Fruit fly (Drosophila melanogaster) whole organism, embryonic: ENCODE measurements around the gene CG6574.

Experiments
- BEAF-32 ChIP-seq: fragments of 200-800 bp; sonication (Bioruptor generic); optimal IDR thresholded peaks from 3 replicates; lab custom pipeline; 2017; ENCODE audit warnings: missing biosample characterization, missing genetic modification characterization, mild to moderate bottlenecking, moderate library complexity, missing genetic modification reagents
- CG10979 ChIP-seq: fragments of 200-800 bp; sonication (Bioruptor generic); optimal IDR thresholded peaks from 2 replicates; lab custom pipeline; 2018; ENCODE audit warnings: missing biosample characterization, mild to moderate bottlenecking, missing genetic modification characterization, moderate library complexity
- CG13296 ChIP-seq: fragments of 200-800 bp; sonication (Bioruptor generic); optimal IDR thresholded peaks from 3 replicates; lab custom pipeline; 2018; ENCODE audit warnings: missing biosample characterization, mild to moderate bottlenecking, missing genetic modification characterization
- CG13775 ChIP-seq: fragments of 200-800 bp; sonication (Bioruptor generic); optimal IDR thresholded peaks from 3 replicates; lab custom pipeline; 2017; ENCODE audit warnings: missing biosample characterization, mild to moderate bottlenecking, missing genetic modification characterization
- CG14710 ChIP-seq: fragments of 200-800 bp; sonication (Bioruptor generic); optimal IDR thresholded peaks from 3 replicates; lab custom pipeline; 2019; ENCODE audit warnings: missing biosample characterization, mild to moderate bottlenecking, missing genetic modification characterization, moderate library complexity
- CG17328 ChIP-seq: fragments of 200-800 bp; sonication (Bioruptor generic); IDR thresholded peaks from 2 replicates; pipeline ENCODE4 v1.3.6; 2022; ENCODE audit warnings: missing biosample characterization, missing genetic modification characterization
- CG18599 ChIP-seq: fragments of 200-800 bp; sonication (Bioruptor generic); optimal IDR thresholded peaks from 3 replicates; lab custom pipeline; 2017; ENCODE audit warnings: missing biosample characterization, missing genetic modification characterization, mild to moderate bottlenecking, moderate library complexity, missing genetic modification reagents
- CG31365 ChIP-seq: fragments of 200-800 bp; sonication (Bioruptor generic); optimal IDR thresholded peaks from 2 replicates; lab custom pipeline; 2018; ENCODE audit warnings: missing biosample characterization, mild to moderate bottlenecking, missing genetic modification characterization
- CG34224 ChIP-seq: fragments of 200-800 bp; sonication (Bioruptor generic); IDR thresholded peaks from 3 replicates; pipeline ENCODE4 v1.3.6; 2022; ENCODE audit warnings: missing biosample characterization, missing genetic modification characterization; ENCODE audit not compliant: partially characterized antibody
- CG6791 ChIP-seq: fragments of 200-800 bp; sonication (Bioruptor generic); IDR thresholded peaks from 3 replicates; pipeline ENCODE4 v1.3.6; 2022; ENCODE audit warnings: missing biosample characterization, missing genetic modification characterization; ENCODE audit not compliant: partially characterized antibody
- CG8924 ChIP-seq: fragments of 200-800 bp; optimal IDR thresholded peaks from 3 replicates; lab custom pipeline; 2019; ENCODE audit warnings: missing biosample characterization, mild to moderate bottlenecking, missing genetic modification characterization, moderate library complexity
- CHES-1-like ChIP-seq: fragments of 200-800 bp; sonication (Bioruptor generic); optimal IDR thresholded peaks from 2 replicates; lab custom pipeline; 2016; ENCODE audit warnings: missing biosample characterization, missing genetic modification characterization
- E2f2 ChIP-seq: fragments of 200-800 bp; sonication (Bioruptor generic); IDR thresholded peaks from 2 replicates; pipeline ENCODE4 v1.3.6; 2022; ENCODE audit warnings: missing biosample characterization, missing genetic modification characterization
- Ets65A ChIP-seq: fragments of 200-800 bp; sonication (Bioruptor generic); peaks from one replicate; lab custom pipeline; 2016; ENCODE audit warnings: missing biosample characterization, missing genetic modification characterization
- HLH3B ChIP-seq: fragments of 200-800 bp; sonication (Bioruptor generic); IDR thresholded peaks from 2 replicates; pipeline ENCODE4 v1.3.6; 2022; ENCODE audit warnings: missing biosample characterization, missing genetic modification characterization
- Lhr ChIP-seq: fragments of 200-800 bp; sonication (Bioruptor generic); optimal IDR thresholded peaks from 3 replicates; lab custom pipeline; 2017; ENCODE audit warnings: mild to moderate bottlenecking, missing biosample characterization, missing genetic modification reagents, missing genetic modification characterization
- MESR4 ChIP-seq: fragments of 200-800 bp; sonication (Bioruptor generic); optimal IDR thresholded peaks from 2 replicates; lab custom pipeline; 2018; ENCODE audit warnings: missing biosample characterization, mild to moderate bottlenecking, missing genetic modification characterization, moderate library complexity
- Max ChIP-seq: fragments of 200-800 bp; sonication (Bioruptor generic); optimal IDR thresholded peaks from 2 replicates; lab custom pipeline; 2016; ENCODE audit warnings: missing biosample characterization, mild to moderate bottlenecking, missing genetic modification characterization
- Mrtf ChIP-seq: fragments of 200-800 bp; sonication (Bioruptor generic); IDR thresholded peaks from 3 replicates; pipeline ENCODE4 v1.3.6; 2022; ENCODE audit warnings: missing biosample characterization, missing genetic modification characterization
- Myb ChIP-seq: fragments of 200-800 bp; sonication (Bioruptor generic); optimal IDR thresholded peaks from 2 replicates; lab custom pipeline; 2016; ENCODE audit warnings: missing biosample characterization, missing genetic modification characterization
- NFAT ChIP-seq: fragments of 200-800 bp; sonication (Bioruptor generic); IDR thresholded peaks from 2 replicates; pipeline ENCODE4 v1.3.6; 2022; ENCODE audit warnings: missing biosample characterization, missing genetic modification characterization
- NK7.1 ChIP-seq: fragments of 200-800 bp; sonication (Bioruptor generic); optimal IDR thresholded peaks from 3 replicates; lab custom pipeline; 2016; ENCODE audit warnings: missing biosample characterization, missing genetic modification characterization
- Pdp1 ChIP-seq, 2 experiments: fragments of 200-800 bp; sonication (Bioruptor generic); optimal IDR thresholded peaks; 3 replicates each; lab custom pipeline; 2016; ENCODE audit warnings: missing biosample characterization in 2 of 2, missing genetic modification characterization in 2 of 2, mild to moderate bottlenecking in 1 of 2, moderate library complexity in 1 of 2
- Scr ChIP-seq: fragments of 200-800 bp; sonication (Bioruptor generic); IDR thresholded peaks from 2 replicates; pipeline ENCODE4 v1.3.6; 2022; ENCODE audit warnings: missing biosample characterization, missing genetic modification characterization; ENCODE audit not compliant: partially characterized antibody
- Sin3A ChIP-seq: fragments of >200 bp; optimal IDR thresholded peaks from 2 replicates; lab custom pipeline; 2018
- Sry-δ ChIP-seq: fragments of 200-800 bp; sonication (Bioruptor generic); optimal IDR thresholded peaks from 2 replicates; lab custom pipeline; 2016; ENCODE audit warnings: missing biosample characterization, missing genetic modification characterization
- Stat92E ChIP-seq, 3 experiments: fragments of >200 bp in 2 of 3; fragments of 200-800 bp in 1 of 3; sonication (Bioruptor generic) in 1 of 3; optimal IDR thresholded peaks; 2 replicates each; lab custom pipeline; 2017 to 2019; ENCODE audit warnings: missing biosample characterization in 3 of 3, missing genetic modification characterization in 3 of 3, mild to moderate bottlenecking in 1 of 3, moderate library complexity in 1 of 3
- bigmax ChIP-seq: fragments of 200-800 bp; sonication (Bioruptor generic); optimal IDR thresholded peaks from 2 replicates; lab custom pipeline; 2018; ENCODE audit warnings: missing biosample characterization, mild to moderate bottlenecking, missing genetic modification characterization
- croc ChIP-seq: fragments of 200-800 bp; sonication (Bioruptor generic); conservative IDR thresholded peaks from 3 replicates; pipeline ENCODE4 v1.3.6; 2022; ENCODE audit warnings: missing biosample characterization, missing genetic modification characterization
- crol ChIP-seq: fragments of 200-800 bp; sonication (Bioruptor generic); IDR thresholded peaks from 2 replicates; pipeline ENCODE4 v1.3.6; 2022; ENCODE audit warnings: missing biosample characterization, missing genetic modification characterization
- crp ChIP-seq, 2 experiments: fragments of 200-800 bp; sonication (Bioruptor generic); optimal IDR thresholded peaks; 2 replicates in 1 of 2; 3 replicates in 1 of 2; lab custom pipeline; 2017; ENCODE audit warnings: missing biosample characterization in 2 of 2, missing genetic modification characterization in 2 of 2, mild to moderate bottlenecking in 1 of 2, moderate library complexity in 1 of 2
- dpn ChIP-seq, 2 experiments: fragments of 200-800 bp; sonication (Bioruptor generic); optimal IDR thresholded peaks; 3 replicates each; lab custom pipeline; 2016; ENCODE audit warnings: missing biosample characterization in 2 of 2, missing genetic modification characterization in 2 of 2
- exex ChIP-seq: fragments of 200-800 bp; sonication (Bioruptor generic); optimal IDR thresholded peaks from 4 replicates; lab custom pipeline; 2018; ENCODE audit warnings: missing biosample characterization, mild to moderate bottlenecking, missing genetic modification characterization, moderate library complexity
- hb ChIP-seq: fragments of 200-800 bp; sonication (Bioruptor generic); IDR thresholded peaks from 3 replicates; pipeline ENCODE4 v1.3.6; 2022; ENCODE audit warnings: missing biosample characterization, missing genetic modification characterization; ENCODE audit not compliant: partially characterized antibody
- jing ChIP-seq: fragments of 200-800 bp; sonication (Bioruptor generic); optimal IDR thresholded peaks from 2 replicates; lab custom pipeline; 2018; ENCODE audit warnings: missing biosample characterization, mild to moderate bottlenecking, missing genetic modification characterization
- kni ChIP-seq: fragments of 200-800 bp; sonication (Bioruptor generic); optimal IDR thresholded peaks from 3 replicates; lab custom pipeline; 2017; ENCODE audit warnings: mild to moderate bottlenecking, missing biosample characterization, missing genetic modification reagents, missing genetic modification characterization
- mld ChIP-seq: fragments of 200-800 bp; sonication (Bioruptor generic); IDR thresholded peaks from 3 replicates; pipeline ENCODE4 v1.3.6; 2022; ENCODE audit warnings: missing biosample characterization, missing genetic modification characterization; ENCODE audit not compliant: partially characterized antibody
- nerfin-1 ChIP-seq: fragments of 200-800 bp; sonication (Bioruptor generic); optimal IDR thresholded peaks from 3 replicates; lab custom pipeline; 2019; ENCODE audit warnings: missing biosample characterization, mild to moderate bottlenecking, missing genetic modification characterization, moderate library complexity
- nom ChIP-seq: fragments of 200-800 bp; sonication (Bioruptor generic); optimal IDR thresholded peaks from 2 replicates; lab custom pipeline; 2017; ENCODE audit warnings: missing biosample characterization, missing genetic modification characterization, mild to moderate bottlenecking, moderate library complexity, missing genetic modification reagents
- pzg ChIP-seq: fragments of 200-800 bp; sonication (Bioruptor generic); optimal IDR thresholded peaks from 3 replicates; lab custom pipeline; 2018; ENCODE audit warnings: missing biosample characterization, mild to moderate bottlenecking, missing genetic modification characterization, moderate library complexity
- row ChIP-seq: fragments of 200-800 bp; sonication (Bioruptor generic); IDR thresholded peaks from 3 replicates; pipeline ENCODE4 v1.3.6; 2022; ENCODE audit warnings: missing biosample characterization, missing genetic modification characterization
- sima ChIP-seq: fragments of 200-800 bp; sonication (Bioruptor generic); optimal IDR thresholded peaks from 2 replicates; lab custom pipeline; 2016; ENCODE audit warnings: missing biosample characterization, missing genetic modification characterization
- sr ChIP-seq: fragments of 200-800 bp; sonication (Bioruptor generic); IDR thresholded peaks from 3 replicates; pipeline ENCODE4 v1.3.6; 2022; ENCODE audit warnings: missing biosample characterization, missing genetic modification characterization
- tgo ChIP-seq: fragments of 200-800 bp; sonication (Bioruptor generic); IDR thresholded peaks from 3 replicates; pipeline ENCODE4 v1.3.6; 2022; ENCODE audit warnings: missing biosample characterization, missing genetic modification characterization
- tio ChIP-seq: fragments of 200-800 bp; sonication (Bioruptor generic); optimal IDR thresholded peaks from 2 replicates; lab custom pipeline; 2017; ENCODE audit warnings: missing biosample characterization, missing genetic modification characterization, inconsistent platforms
- trem ChIP-seq: fragments of 200-800 bp; optimal IDR thresholded peaks from 3 replicates; lab custom pipeline; 2019; ENCODE audit warnings: missing biosample characterization, mild to moderate bottlenecking, missing genetic modification characterization, moderate library complexity
- vvl ChIP-seq: fragments of 200-800 bp; sonication (Bioruptor generic); IDR thresholded peaks from 2 replicates; pipeline ENCODE4 v1.3.6; 2022; ENCODE audit warnings: missing biosample characterization, missing genetic modification characterization

The CG6574 gene

dm6 chr3R:10854243-10854874, 8.4 kb downstream of the CG6574 start, which contains the start of the genes CG6567 and CG4511 (continued):
- TF ChIP-seq HLH3B (GFP tag; lab: Robert Waterston, UW) (no peak), Mrtf (GFP tag; lab: Robert Waterston, UW) (no peak), Max (no peak), crol (GFP tag; lab: Robert Waterston, UW) (no peak), tgo (GFP tag; lab: Robert Waterston, UW) (no peak), Lhr (GFP tag; lab: Kevin White, UChicago) (peak; percentile 36), Sin3A (lab: Kevin White, UChicago) (peak; percentile 76), CHES-1-like (GFP tag; lab: Kevin White, UChicago) (peak; percentile 38), jing (GFP tag; lab: Kevin White, UChicago) (no peak), CG14710 (tag; lab: Kevin White, UChicago) (peak; percentile 31), CG13775 (peak; percentile 4), Scr (GFP tag; lab: Robert Waterston, UW) (peak; percentile 38), dpn (GFP tag; optimal IDR thresholded peaks at IDR 0.05; lab: Kevin White, UChicago) (no peak), trem (peak; percentile 57), Ets65A (no peak), pzg (GFP tag; lab: Kevin White, UChicago) (peak; percentile 80), CG18599 (GFP tag; lab: Kevin White, UChicago) (no peak), CG31365 (no peak), CG8924 (no peak), BEAF-32 (peak; percentile 56), Sry-δ (GFP tag; lab: Kevin White, UChicago) (peak; percentile 19), exex (no peak), E2f2 (GFP tag; lab: Robert Waterston, UW) (peak; percentile 32), tio (no peak), CG17328 (GFP tag; lab: Robert Waterston, UW) (no peak)
- TF ChIP-seq, all 482 proteins: peak for 50

dm6 chr3R:10852232-10852774, 10.5 kb downstream of the CG6574 start, which contains the start of gene CG4565:
Gene CG4565, plus strand, starts transcription at chr3R:10852724.
- TF ChIP-seq CG13296 (peak; percentile 27), sr (no peak), CG31365 (no peak), Myb (peak; percentile 88), row (GFP tag; lab: Robert Waterston, UW) (no peak; the same call in 2 of the 3 replicates), Pdp1 (GFP tag; optimal IDR thresholded peaks at IDR 0.05; lab: Kevin White, UChicago) (peak in 1 of 2 experiments; percentile 82), hb (GFP tag; lab: Robert Waterston, UW) (0 out of 3 replicates have a peak, but pooled peaks have one; percentile 19), nerfin-1 (peak; percentile 32), bigmax (GFP tag; lab: Kevin White, UChicago) (no peak), kni (GFP tag; lab: Kevin White, UChicago) (peak; percentile 49), sima (GFP tag; lab: Kevin White, UChicago) (no peak), nom (GFP tag; lab: Kevin White, UChicago) (peak; percentile 9), vvl (GFP tag; lab: Robert Waterston, UW) (peak; percentile 22; the same call in 1 of the 2 replicates), trem (peak; percentile 48), tgo (GFP tag; lab: Robert Waterston, UW) (no peak), NK7.1 (no peak), CG10979 (tag; lab: Kevin White, UChicago) (peak; percentile 13), exex (no peak), mld (GFP tag; lab: Robert Waterston, UW) (0 out of 3 replicates have a peak, but pooled peaks have one; percentile 21), crp (GFP tag; optimal IDR thresholded peaks at IDR 0.05; lab: Kevin White, UChicago) (peak in 1 of 2 experiments; percentile 60), Stat92E (GFP tag; optimal IDR thresholded peaks at IDR 0.05; lab: Kevin White, UChicago) (peak in 1 of 3 experiments; percentile 36), MESR4 (no peak), CG6791 (GFP tag; lab: Robert Waterston, UW) (peak; percentile 53; the same call in 1 of the 3 replicates), croc (GFP tag; lab: Robert Waterston, UW) (no peak), CG34224 (peak; percentile 51; the same call in 1 of the 3 replicates), NFAT (GFP tag; lab: Robert Waterston, UW) (no peak)
